Fruit fly (Drosophila melanogaster) Kc167 (cell line): ENCODE data around the gene CG10005.

Experiments used
- Myc ChIP-seq: fragments of >200 bp; optimal IDR thresholded peaks from 2 replicates; lab custom pipeline; 2017; ENCODE audit warnings: missing external identifiers
- h ChIP-seq: fragments of >200 bp; optimal IDR thresholded peaks from 3 replicates; lab custom pipeline; 2018; ENCODE audit warnings: missing external identifiers
- insv ChIP-seq: fragments of >200 bp; optimal IDR thresholded peaks from 3 replicates; lab custom pipeline; 2018; ENCODE audit warnings: missing external identifiers
- psq ChIP-seq: fragments of >200 bp; optimal IDR thresholded peaks from 2 replicates; lab custom pipeline; 2017; ENCODE audit warnings: missing external identifiers
- ttk ChIP-seq: sonication (Bioruptor generic); optimal IDR thresholded peaks from 2 replicates; lab custom pipeline; 2017; ENCODE audit warnings: missing external identifiers

dm6 chr3R:11979879-11980571 is 3.0 kb upstream of the CG10005 start, which contains the start of gene CG18547:
- TF ChIP-seq h (lab: Kevin White, UChicago), result no peak
- TF ChIP-seq psq (lab: Kevin White, UChicago), result no peak
- TF ChIP-seq ttk (lab: Kevin White, UChicago), result no peak
- TF ChIP-seq Myc (lab: Kevin White, UChicago), result no peak
- no peak for TF ChIP-seq insv
